Worm (Caenorhabditis elegans) whole organism, L2 larva: Measurements from ENCODE around the gene gmeb-2.

Experiments used
- blmp-1 ChIP-seq: sonication (generic microtip); optimal IDR thresholded peaks from 2 replicates; lab custom pipeline; 2017; ENCODE audit warnings: missing genetic modification characterization, mild to moderate bottlenecking, missing compliant biosample characterization, antibody characterized with exemption, moderate library complexity; ENCODE audit not compliant: insufficient read depth
- ceh-82 ChIP-seq: fragments of 150-350 bp; optimal IDR thresholded peaks from 2 replicates; lab custom pipeline; 2014; ENCODE audit warnings: missing biosample characterization, missing genetic modification characterization
- nhr-10 ChIP-seq: sonication (generic microtip); optimal IDR thresholded peaks from 2 replicates; lab custom pipeline; 2017; ENCODE audit warnings: missing biosample characterization, missing genetic modification characterization
- nhr-237 ChIP-seq: fragments of 150-350 bp; optimal IDR thresholded peaks from 2 replicates; lab custom pipeline; 2014; ENCODE audit warnings: missing biosample characterization, missing genetic modification characterization
- unc-39 ChIP-seq: fragments of 150-350 bp; optimal IDR thresholded peaks from 2 replicates; lab custom pipeline; 2014; ENCODE audit warnings: missing biosample characterization, missing genetic modification characterization
- zag-1 ChIP-seq: fragments of 150-350 bp; optimal IDR thresholded peaks from 2 replicates; lab custom pipeline; 2014; ENCODE audit warnings: missing biosample characterization, missing genetic modification characterization
- ztf-11 ChIP-seq: sonication (generic microtip); optimal IDR thresholded peaks from 2 replicates; lab custom pipeline; 2017; ENCODE audit warnings: missing biosample characterization, missing genetic modification characterization

DNA sequence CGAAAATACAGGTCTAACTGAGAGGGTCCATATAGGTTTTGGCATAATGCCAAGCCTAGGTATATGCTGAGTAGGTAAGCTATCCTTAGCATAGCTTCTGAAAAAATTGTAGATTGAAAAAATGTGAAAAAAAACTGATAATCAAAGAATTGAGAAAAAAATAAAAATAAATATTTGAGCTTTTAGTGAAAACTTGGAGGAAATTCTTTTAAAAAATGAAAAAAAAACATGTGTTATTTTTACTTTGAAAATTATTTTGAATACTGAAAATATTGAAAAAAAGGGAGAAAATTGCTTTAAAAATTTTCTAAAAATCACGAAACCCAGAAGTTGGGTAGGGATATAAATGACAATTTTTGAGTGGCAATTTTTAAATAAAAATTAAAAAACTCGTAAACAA lies 8.6 kb downstream of the gmeb-2 start, which contains the start of gene F53H4.3:
- TF ChIP-seq ztf-11 (no peak), blmp-1 (tag; lab: Kevin White, UChicago) (no peak), zag-1 (tag; lab: Kevin White, UChicago) (no peak), nhr-10 (tag; lab: Kevin White, UChicago) (no peak), ceh-82 (tag; lab: Kevin White, UChicago) (no peak), unc-39 (tag; lab: Kevin White, UChicago) (no peak), nhr-237 (tag; lab: Kevin White, UChicago) (no peak)
